Worm (Caenorhabditis elegans) whole organism, late embryonic: ENCODE measurements around the gene srh-3.
"Not testable (repeated sequence)": the region's sequence is repeated elsewhere in the genome, so short reads cannot be mapped to it uniquely, and the experiment has no call there.

Experiments
- ama-1 ChIP-seq: fragments of 150-350 bp; optimal IDR thresholded peaks from 2 replicates; lab custom pipeline; 2014
- ceh-30 ChIP-seq: fragments of 150-350 bp; optimal IDR thresholded peaks from 2 replicates; lab custom pipeline; 2014; ENCODE audit warnings: missing biosample characterization, missing genetic modification characterization
- elt-2 ChIP-seq: sonication (generic microtip); optimal IDR thresholded peaks from 2 replicates; lab custom pipeline; 2016; ENCODE audit warnings: missing genetic modification reagents, missing genetic modification characterization, missing compliant biosample characterization
- elt-4 ChIP-seq: sonication (generic microtip); optimal IDR thresholded peaks from 2 replicates; lab custom pipeline; 2016; ENCODE audit warnings: missing genetic modification characterization, missing compliant biosample characterization
- fkh-10 ChIP-seq: fragments of 150-350 bp; optimal IDR thresholded peaks from 2 replicates; lab custom pipeline; 2014; ENCODE audit warnings: missing biosample characterization, missing genetic modification reagents, missing genetic modification characterization
- nfya-1 ChIP-seq: sonication (generic microtip); optimal IDR thresholded peaks from 2 replicates; lab custom pipeline; 2017; ENCODE audit warnings: missing genetic modification characterization, mild to moderate bottlenecking, missing compliant biosample characterization, antibody characterized with exemption, moderate library complexity
- tbx-2 ChIP-seq: sonication (generic microtip); optimal IDR thresholded peaks from 2 replicates; lab custom pipeline; 2016; ENCODE audit warnings: missing genetic modification characterization, missing compliant biosample characterization
- tbx-7 ChIP-seq: sonication (generic microtip); optimal IDR thresholded peaks from 2 replicates; lab custom pipeline; 2016; ENCODE audit warnings: missing genotype, missing genetic modification characterization, missing compliant biosample characterization

- TF ChIP-seq fkh-10 (GFP tag; lab: Kevin White, UChicago); elt-2; nfya-1 (tag; lab: Kevin White, UChicago); tbx-7; elt-4 (tag; lab: Kevin White, UChicago); ceh-30 (tag; lab: Kevin White, UChicago); tbx-2 (tag; lab: Kevin White, UChicago); ama-1: not testable (repeated sequence)
These were observed 11.5 kb downstream of the srh-3 start, which contains the start of gene Y46H3C.7 for ce11 chrV:1693876-1694275.
